Fruit fly (Drosophila melanogaster): ENCODE measurements around the gene CG12355.

Gene CG12355

dm6 chr3L:15535228-15535598, 39.9 kb upstream of the CG12355 start, which contains the start of gene CrebA (continued):
- TF ChIP-seq vnd (GFP tag; IDR thresholded peaks at IDR 0.05; ENCODE audit: partially characterized antibody) (no peak), ac (GFP tag; optimal IDR thresholded peaks at IDR 0.05) (no peak), Deaf1 (tag; optimal IDR thresholded peaks at IDR 0.05) (peak; percentile 53), CG2199 (GFP tag; IDR thresholded peaks at IDR 0.05) (peak; percentile 93), prd (optimal IDR thresholded peaks at IDR 0.05) (no peak), prd (GFP tag; IDR thresholded peaks at IDR 0.05) (no peak), CG7745 (tag; optimal IDR thresholded peaks at IDR 0.05) (peak; percentile 4), Sry-β (GFP tag; optimal IDR thresholded peaks at IDR 0.05) (no peak), CG8281 (tag; optimal IDR thresholded peaks at IDR 0.05) (no peak), CG6689 (GFP tag; IDR thresholded peaks at IDR 0.05) (no peak), CrebB (tag; optimal IDR thresholded peaks at IDR 0.05) (no peak), CG42726 (GFP tag; IDR thresholded peaks at IDR 0.05; ENCODE audit: partially characterized antibody) (peak; percentile 7; the same call in 1 of the 2 replicates), abd-A (tag; optimal IDR thresholded peaks at IDR 0.05) (no peak), Atf3 (GFP tag; optimal IDR thresholded peaks at IDR 0.05) (no peak), Bgb (GFP tag; IDR thresholded peaks at IDR 0.05; ENCODE audit: partially characterized antibody) (peak; percentile 30; the same call in 1 of the 2 replicates), Dek (tag; optimal IDR thresholded peaks at IDR 0.05) (no peak)

- TF ChIP-seq HmgD (GFP tag; optimal IDR thresholded peaks at IDR 0.05) (no peak), CG8478 (optimal IDR thresholded peaks at IDR 0.05) (no peak), ttk (GFP tag; IDR thresholded peaks at IDR 0.05) (no peak), CG10543 (GFP tag; optimal IDR thresholded peaks at IDR 0.05) (no peak), pfk (GFP tag; optimal IDR thresholded peaks at IDR 0.05) (no peak), CG16779 (GFP tag; IDR thresholded peaks at IDR 0.05) (no peak), peb (GFP tag; IDR thresholded peaks at IDR 0.05) (no peak), CG18476 (GFP tag; optimal IDR thresholded peaks at IDR 0.05) (peak; percentile 46), ken (GFP tag; IDR thresholded peaks at IDR 0.05) (0 out of 3 replicates have a peak, but pooled peaks have one; percentile 38), Hr39 (optimal IDR thresholded peaks at IDR 0.05) (no peak), CG12299 (tag; optimal IDR thresholded peaks at IDR 0.05) (no peak), amos (GFP tag; IDR thresholded peaks at IDR 0.05; ENCODE audit: partially characterized antibody) (no peak), wor (GFP tag; IDR thresholded peaks at IDR 0.05) (peak; percentile 53; the same call in 1 of the 2 replicates), CG3838 (GFP tag; optimal IDR thresholded peaks at IDR 0.05) (no peak), Poxn (GFP tag; IDR thresholded peaks at IDR 0.05) (no peak), CG17385 (GFP tag; optimal IDR thresholded peaks at IDR 0.05) (peak; percentile 75), CG13624 (GFP tag; optimal IDR thresholded peaks at IDR 0.05) (peak; percentile 59), CG1603 (tag; optimal IDR thresholded peaks at IDR 0.05) (peak; percentile 44), trem (tag; optimal IDR thresholded peaks at IDR 0.05) (no peak), CG3847 (GFP tag; IDR thresholded peaks at IDR 0.05) (peak; percentile 51), CG33213 (GFP tag; optimal IDR thresholded peaks at IDR 0.05) (no peak), ci (GFP tag; IDR thresholded peaks at IDR 0.05) (peak; percentile 61; the same call in 2 of the 3 replicates), CG12391 (tag; optimal IDR thresholded peaks at IDR 0.05) (peak; percentile 69), wdn (GFP tag; IDR thresholded peaks at IDR 0.05) (no peak), CG9817 (tag; optimal IDR thresholded peaks at IDR 0.05) (peak; percentile 57), sna (GFP tag; IDR thresholded peaks at IDR 0.05; ENCODE audit: partially characterized antibody) (no peak), CG10462 (GFP tag; optimal IDR thresholded peaks at IDR 0.05) (peak; percentile 49), CG15601 (tag; optimal IDR thresholded peaks at IDR 0.05) (peak; percentile 42), CG10979 (tag; optimal IDR thresholded peaks at IDR 0.05) (peak; percentile 62), Kr (GFP tag; optimal IDR thresholded peaks at IDR 0.05) (no peak), CG10274 (GFP tag; optimal IDR thresholded peaks at IDR 0.05) (peak; percentile 43), prd (optimal IDR thresholded peaks at IDR 0.05) (no peak), prd (GFP tag; IDR thresholded peaks at IDR 0.05) (peak; percentile 58), dmrt11E (tag; optimal IDR thresholded peaks at IDR 0.05) (peak; percentile 75)
Measured at dm6 chr3L:15534274-15535227, 39.2 kb upstream of the CG12355 start.
